Worm (Caenorhabditis elegans) whole organism, L2 larva: ENCODE results near the gene F09C6.14.

Experiments used
- aly-2 ChIP-seq: fragments of 150-350 bp; optimal IDR thresholded peaks from 2 replicates; lab custom pipeline; 2014; ENCODE audit warnings: missing biosample characterization, missing genetic modification characterization
- blmp-1 ChIP-seq: sonication (generic microtip); optimal IDR thresholded peaks from 2 replicates; lab custom pipeline; 2017; ENCODE audit warnings: missing genetic modification characterization, mild to moderate bottlenecking, missing compliant biosample characterization, antibody characterized with exemption, moderate library complexity; ENCODE audit not compliant: insufficient read depth
- elt-3 ChIP-seq: sonication (generic microtip); optimal IDR thresholded peaks from 2 replicates; lab custom pipeline; 2017; ENCODE audit warnings: missing biosample characterization, missing genetic modification characterization
- fos-1 ChIP-seq: fragments of 150-350 bp; optimal IDR thresholded peaks from 2 replicates; lab custom pipeline; 2014; ENCODE audit warnings: missing biosample characterization, missing genetic modification characterization
- nhr-12 ChIP-seq: fragments of 150-350 bp; optimal IDR thresholded peaks from 2 replicates; lab custom pipeline; 2014; ENCODE audit warnings: missing biosample characterization, missing genetic modification characterization
- nhr-77 ChIP-seq: fragments of 150-350 bp; optimal IDR thresholded peaks from 2 replicates; lab custom pipeline; 2014; ENCODE audit warnings: missing biosample characterization, missing genetic modification characterization
- snpc-4 ChIP-seq: fragments of 150-350 bp; optimal IDR thresholded peaks from 2 replicates; lab custom pipeline; 2014; ENCODE audit warnings: missing biosample characterization, missing genetic modification characterization
- unc-62 ChIP-seq: fragments of 150-350 bp; optimal IDR thresholded peaks from 2 replicates; lab custom pipeline; 2014; ENCODE audit warnings: missing biosample characterization, missing genetic modification reagents, missing genetic modification characterization

DNA sequence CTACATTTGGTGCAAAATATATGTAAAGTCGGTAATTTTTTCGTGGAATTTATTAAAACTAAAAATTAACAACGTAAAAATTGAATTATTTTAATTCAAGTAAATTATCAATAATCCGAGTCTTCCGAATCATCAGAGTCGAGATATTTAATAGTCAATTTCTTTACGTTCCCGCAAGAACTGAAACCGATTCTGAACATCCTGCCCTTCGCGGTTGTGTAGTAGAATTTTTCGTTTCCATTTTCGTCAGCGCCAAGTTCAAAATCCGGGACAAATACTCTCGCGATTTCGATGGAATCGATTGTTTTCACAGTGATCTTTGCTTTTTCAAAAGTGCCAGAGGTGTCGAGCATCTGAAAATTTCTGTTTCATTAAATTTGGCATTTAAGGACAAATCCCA is 38.9 kb downstream of the F09C6.14 start:
- TF ChIP-seq blmp-1 (tag; lab: Kevin White, UChicago) (no peak), unc-62 (GFP tag; lab: Kevin White, UChicago) (no peak), elt-3 (tag; lab: Kevin White, UChicago) (no peak), nhr-77 (tag; lab: Kevin White, UChicago) (no peak), aly-2 (no peak), nhr-12 (tag; lab: Kevin White, UChicago) (no peak), fos-1 (no peak), snpc-4 (tag; lab: Kevin White, UChicago) (no peak)
